Worm (Caenorhabditis elegans): ENCODE measurements around the gene VZK822L.2.

The VZK822L.2 gene

DNA sequence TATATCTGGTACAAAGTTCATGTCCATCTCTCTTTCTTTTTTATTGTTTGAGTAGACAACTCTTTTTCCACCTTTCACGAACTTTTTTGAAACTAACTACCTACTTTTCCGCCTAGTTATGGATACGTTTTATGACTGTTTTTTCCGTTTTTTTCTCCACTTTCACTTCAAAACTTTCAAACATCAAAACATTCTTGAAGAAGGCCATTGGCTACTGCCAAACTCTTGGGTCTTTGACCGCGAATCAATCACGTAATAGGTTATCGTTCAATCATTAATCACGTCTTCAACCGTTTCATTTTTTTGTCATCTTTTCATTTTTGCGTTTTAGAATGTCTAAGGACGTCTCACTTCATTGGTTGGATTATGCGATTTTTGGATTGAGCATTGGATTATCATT lies 25.3 kb downstream of the VZK822L.2 start, which contains the start of gene slc-5A12:
Gene slc-5A12 (plus strand): TSS at position 333 of the 400 bp plus-strand sequence.
- TF ChIP-seq ZK546.5 (tag; optimal IDR thresholded peaks at IDR 0.05): no peak
- no peak for TF ChIP-seq nhr-23 (tag; optimal IDR thresholded peaks at IDR 0.05)
- TF ChIP-seq nhr-76 (tag; optimal IDR thresholded peaks at IDR 0.05): no peak
- TF ChIP-seq eor-1 (tag; optimal IDR thresholded peaks at IDR 0.05): no peak
- no peak for TF ChIP-seq egl-5 (tag; optimal IDR thresholded peaks at IDR 0.05)
- TF ChIP-seq lin-39 (tag; optimal IDR thresholded peaks at IDR 0.05): no peak
- no peak for TF ChIP-seq fos-1 (tag; optimal IDR thresholded peaks at IDR 0.05)
- TF ChIP-seq lsy-12 (tag; optimal IDR thresholded peaks at IDR 0.05): no peak

ce11 chrIV:11938554-11938953 lies 26.7 kb downstream of the VZK822L.2 start:
- no peak for TF ChIP-seq tbx-2 (tag; optimal IDR thresholded peaks at IDR 0.05)
- TF ChIP-seq nhr-43 (tag; optimal IDR thresholded peaks at IDR 0.05; ENCODE audit: poor library complexity, severe bottlenecking): peak; percentile 44

DNA sequence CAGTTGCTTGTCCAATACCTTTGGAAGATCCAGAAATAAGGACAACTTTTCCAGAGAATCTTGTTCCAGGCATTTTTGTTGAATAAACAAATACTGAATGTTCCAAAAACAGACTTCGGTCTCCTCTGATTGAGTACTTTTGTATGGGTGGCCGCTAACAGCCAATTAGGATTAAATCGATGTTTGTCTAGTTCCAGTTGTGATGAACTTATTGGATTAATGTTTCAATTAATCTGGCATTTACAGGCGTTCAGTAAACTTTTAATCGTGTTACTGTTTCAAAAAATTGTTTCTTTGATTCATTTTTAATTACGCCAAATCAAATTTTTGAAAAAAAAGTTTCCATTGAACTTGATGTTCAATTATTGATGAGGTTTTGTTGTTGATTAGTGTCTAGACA lies 30.5 kb downstream of the VZK822L.2 start, which contains the start of gene ZK829.1:
Gene ZK829.1 (minus strand): TSS at position 101 of the 400 bp plus-strand sequence.
- TF ChIP-seq fkh-2 (tag; optimal IDR thresholded peaks at IDR 0.05) (no peak), ceh-16 (tag; optimal IDR thresholded peaks at IDR 0.05) (no peak), nhr-12 (tag; optimal IDR thresholded peaks at IDR 0.05) (no peak), fkh-10 (GFP tag; optimal IDR thresholded peaks at IDR 0.05) (no peak), nhr-23 (tag; optimal IDR thresholded peaks at IDR 0.05) (no peak)

- TF ChIP-seq egl-5 (tag; optimal IDR thresholded peaks at IDR 0.05) (no peak), R02D3.7 (tag; optimal IDR thresholded peaks at IDR 0.05) (no peak), ZK546.5 (tag; optimal IDR thresholded peaks at IDR 0.05) (no peak), zag-1 (tag; optimal IDR thresholded peaks at IDR 0.05) (no peak), lsy-12 (tag; optimal IDR thresholded peaks at IDR 0.05) (no peak), skn-1 (tag; optimal IDR thresholded peaks at IDR 0.05) (no peak), unc-62 (GFP tag; optimal IDR thresholded peaks at IDR 0.05) (no peak), ceh-9 (tag; optimal IDR thresholded peaks at IDR 0.05) (no peak), nhr-12 (tag; optimal IDR thresholded peaks at IDR 0.05) (no peak), snpc-4 (tag; optimal IDR thresholded peaks at IDR 0.05) (no peak)
Observed at ce11 chrIV:11945621-11946020, 33.8 kb downstream of the VZK822L.2 start, which contains the start of gene ZK829.3. TSS of gene ZK829.3 (minus strand) at chrIV:11945721.

- no peak for TF ChIP-seq ceh-82 (tag; optimal IDR thresholded peaks at IDR 0.05)
- no peak for TF ChIP-seq ceh-16 (tag; optimal IDR thresholded peaks at IDR 0.05)
- TF ChIP-seq fos-1 (tag; optimal IDR thresholded peaks at IDR 0.05): no peak
- TF ChIP-seq R02D3.7 (tag; optimal IDR thresholded peaks at IDR 0.05): no peak
- no peak for TF ChIP-seq nhr-28 (tag; optimal IDR thresholded peaks at IDR 0.05)
- TF ChIP-seq elt-1 (tag; optimal IDR thresholded peaks at IDR 0.05): no peak
- no peak for TF ChIP-seq aly-2 (tag; optimal IDR thresholded peaks at IDR 0.05)
- no peak for TF ChIP-seq snpc-4 (tag; optimal IDR thresholded peaks at IDR 0.05)
Observed at ce11 chrIV:11949717-11950116, 37.9 kb downstream of the VZK822L.2 start, which contains the start of gene hdl-1. TSS of gene hdl-1 (minus strand) at chrIV:11949817.

DNA sequence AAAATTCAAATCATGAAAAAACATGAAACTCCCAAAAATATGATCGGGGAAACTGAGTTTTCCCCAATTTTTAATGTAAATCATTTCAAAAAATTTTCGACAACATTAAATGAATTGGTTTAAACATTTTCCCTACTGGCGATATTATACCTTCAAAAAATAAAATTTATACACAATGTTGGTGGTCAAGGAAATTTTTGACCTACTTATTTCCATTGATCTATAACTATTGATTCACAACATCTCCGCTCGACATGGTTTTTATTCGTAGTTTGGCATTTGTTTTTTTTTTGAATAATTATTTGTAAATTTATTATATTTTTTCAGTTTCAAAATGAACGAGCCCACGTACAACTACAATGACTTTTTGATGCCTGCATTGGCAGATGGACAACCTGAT lies 38.4 kb downstream of the VZK822L.2 start, which contains the start of gene tbx-36:
Gene tbx-36 (plus strand): TSS at position 301 of the 400 bp plus-strand sequence.
- TF ChIP-seq elt-2 (tag; optimal IDR thresholded peaks at IDR 0.05): no peak
- TF ChIP-seq nfya-1 (tag; optimal IDR thresholded peaks at IDR 0.05; ENCODE audit: insufficient read depth): no peak
- no peak for TF ChIP-seq nhr-237 (tag; optimal IDR thresholded peaks at IDR 0.05)
- no peak for TF ChIP-seq unc-62 (GFP tag; optimal IDR thresholded peaks at IDR 0.05)
- no peak for TF ChIP-seq ztf-11 (tag; optimal IDR thresholded peaks at IDR 0.05)
- no peak for TF ChIP-seq ama-1 (optimal IDR thresholded peaks at IDR 0.05)
- TF ChIP-seq ceh-28 (tag; optimal IDR thresholded peaks at IDR 0.05): no peak
- TF ChIP-seq snpc-4 (tag; optimal IDR thresholded peaks at IDR 0.05): no peak
- no peak for TF ChIP-seq nhr-43 (tag; optimal IDR thresholded peaks at IDR 0.05; ENCODE audit: poor library complexity, severe bottlenecking)
- TF ChIP-seq nhr-25 (tag; optimal IDR thresholded peaks at IDR 0.05): no peak
- no peak for TF ChIP-seq R02D3.7 (tag; optimal IDR thresholded peaks at IDR 0.05)
- TF ChIP-seq nhr-12 (tag; optimal IDR thresholded peaks at IDR 0.05): no peak
- no peak for TF ChIP-seq nhr-77 (tag; optimal IDR thresholded peaks at IDR 0.05)
- TF ChIP-seq lin-15B (tag; optimal IDR thresholded peaks at IDR 0.05): no peak
- TF ChIP-seq eor-1 (tag; optimal IDR thresholded peaks at IDR 0.05): no peak
